Worm (Caenorhabditis elegans) whole organism, L4 larva: Measurements from ENCODE around the gene clec-5.
A peak's percentile ranks its signal among the peaks of the same experiment; 100 is the strongest.

ENCODE experiments used
- R02D3.7 ChIP-seq: fragments of 150-350 bp; sonication (generic microtip); optimal IDR thresholded peaks from 3 replicates; lab custom pipeline; 2014; ENCODE audit warnings: missing biosample characterization, missing genetic modification characterization
- T20F7.1 ChIP-seq: fragments of 200-800 bp; sonication (Bioruptor generic); optimal IDR thresholded peaks from 2 replicates; lab custom pipeline; 2018; ENCODE audit warnings: mild to moderate bottlenecking, missing genetic modification characterization, missing compliant biosample characterization
- Y5F2A.4 ChIP-seq: fragments of 200-800 bp; sonication (Bioruptor generic); optimal IDR thresholded peaks from 2 replicates; lab custom pipeline; 2018; ENCODE audit warnings: mild to moderate bottlenecking, missing genetic modification characterization, missing compliant biosample characterization
- ZK546.5 ChIP-seq, 2 experiments: sonication (generic microtip); optimal IDR thresholded peaks; 2 replicates each; lab custom pipeline; 2017; ENCODE audit warnings: missing biosample characterization in 2 of 2, missing genetic modification characterization in 2 of 2
- aha-1 ChIP-seq: fragments of 150-350 bp; peaks from one replicate; lab custom pipeline; 2014; ENCODE audit warnings: missing biosample characterization, missing genetic modification characterization
- aly-2 ChIP-seq: sonication (generic microtip); optimal IDR thresholded peaks from 2 replicates; lab custom pipeline; 2018; ENCODE audit warnings: missing biosample characterization, missing genetic modification characterization
- arid-1 ChIP-seq: fragments of 200-800 bp; sonication (Bioruptor generic); conservative IDR thresholded peaks from 2 replicates; pipeline ENCODE4 v1.3.6; 2022; ENCODE audit warnings: missing genetic modification reagents, missing genetic modification characterization, missing compliant biosample characterization
- ceh-20 ChIP-seq: fragments of 200-800 bp; sonication (Bioruptor generic); IDR thresholded peaks from 2 replicates; pipeline ENCODE4 v1.3.6; 2022; ENCODE audit warnings: missing genetic modification reagents, missing genetic modification characterization, missing compliant biosample characterization
- ceh-28 ChIP-seq: fragments of 150-350 bp; optimal IDR thresholded peaks from 2 replicates; lab custom pipeline; 2014; ENCODE audit warnings: missing biosample characterization, missing genetic modification reagents, missing genetic modification characterization
- daf-16 ChIP-seq, 3 experiments: sonication (generic microtip); optimal IDR thresholded peaks; 2 replicates each; lab custom pipeline; 2016 to 2017; ENCODE audit warnings: missing genetic modification characterization in 3 of 3, missing genetic modification reagents in 3 of 3, mild to moderate bottlenecking in 2 of 3, missing compliant biosample characterization in 2 of 3, missing biosample characterization in 1 of 3, moderate library complexity in 1 of 3
- dmd-6 ChIP-seq: fragments of 200-800 bp; sonication (Bioruptor generic); IDR thresholded peaks from 2 replicates; pipeline ENCODE4 v1.3.6; 2022; ENCODE audit warnings: missing genetic modification reagents, missing genetic modification characterization, missing compliant biosample characterization
- dmd-9 ChIP-seq: fragments of 200-800 bp; sonication (Bioruptor generic); IDR thresholded peaks from 2 replicates; pipeline ENCODE4 v1.3.6; 2022; ENCODE audit warnings: missing genetic modification reagents, missing genetic modification characterization, missing compliant biosample characterization
- duxl-1 ChIP-seq: sonication (generic microtip); optimal IDR thresholded peaks from 2 replicates; lab custom pipeline; 2016; ENCODE audit warnings: mild to moderate bottlenecking, missing genetic modification characterization, moderate library complexity, missing compliant biosample characterization; ENCODE audit not compliant: poor library complexity
- egl-27 ChIP-seq: sonication (generic microtip); optimal IDR thresholded peaks from 3 replicates; lab custom pipeline; 2017; ENCODE audit warnings: missing biosample characterization, missing genetic modification reagents, missing genetic modification characterization
- gei-8 ChIP-seq: fragments of 200-800 bp; sonication (Bioruptor generic); optimal IDR thresholded peaks from 2 replicates; lab custom pipeline; 2018; ENCODE audit warnings: mild to moderate bottlenecking, missing genetic modification characterization, missing compliant biosample characterization
- hif-1 ChIP-seq, 2 experiments: sonication (generic microtip); optimal IDR thresholded peaks; 2 replicates each; lab custom pipeline; 2016 to 2017; ENCODE audit warnings: missing compliant biosample characterization in 2 of 2, missing genetic modification characterization in 2 of 2, missing genetic modification reagents in 2 of 2, missing genotype in 2 of 2, mild to moderate bottlenecking in 1 of 2
- hlh-11 ChIP-seq: fragments of 200-800 bp; sonication (Bioruptor generic); optimal IDR thresholded peaks from 2 replicates; lab custom pipeline; 2018; ENCODE audit warnings: mild to moderate bottlenecking, missing genetic modification characterization, missing compliant biosample characterization
- hlh-30 ChIP-seq: sonication (generic microtip); optimal IDR thresholded peaks from 2 replicates; lab custom pipeline; 2017; ENCODE audit warnings: antibody characterized with exemption, mild to moderate bottlenecking, missing genetic modification characterization, missing compliant biosample characterization; ENCODE audit not compliant: insufficient read depth
- lin-38 ChIP-seq: fragments of 200-800 bp; sonication (Bioruptor generic); IDR thresholded peaks from 2 replicates; pipeline ENCODE4 v1.3.6; 2022; ENCODE audit warnings: missing genetic modification reagents, missing genetic modification characterization, missing compliant biosample characterization
- mep-1 ChIP-seq: fragments of 150-350 bp; sonication (generic microtip); optimal IDR thresholded peaks from 3 replicates; lab custom pipeline; 2014; ENCODE audit warnings: missing biosample characterization, missing genetic modification characterization
- mxl-2 ChIP-seq: fragments of 200-800 bp; sonication (Bioruptor generic); conservative IDR thresholded peaks from 2 replicates; pipeline ENCODE4 v1.3.6; 2022; ENCODE audit warnings: missing genetic modification reagents, missing genetic modification characterization, missing compliant biosample characterization
- nhr-48 ChIP-seq: sonication (generic microtip); optimal IDR thresholded peaks from 2 replicates; lab custom pipeline; 2016; ENCODE audit warnings: mild to moderate bottlenecking, missing genetic modification characterization, missing compliant biosample characterization
- nhr-6 ChIP-seq: fragments of 150-350 bp; optimal IDR thresholded peaks from 2 replicates; lab custom pipeline; 2014; ENCODE audit warnings: missing biosample characterization, missing genetic modification characterization
- php-3 ChIP-seq: fragments of 200-800 bp; sonication (Bioruptor generic); IDR thresholded peaks from 2 replicates; pipeline ENCODE4 v1.3.6; 2022; ENCODE audit warnings: missing genetic modification reagents, missing genetic modification characterization, missing compliant biosample characterization
- rbr-2 ChIP-seq: sonication (generic microtip); optimal IDR thresholded peaks from 2 replicates; lab custom pipeline; 2016; ENCODE audit warnings: missing genotype, missing genetic modification characterization, missing compliant biosample characterization
- saeg-2 ChIP-seq: fragments of 200-800 bp; sonication (Bioruptor generic); IDR thresholded peaks from 2 replicates; pipeline ENCODE4 v1.3.6; 2022; ENCODE audit warnings: missing genetic modification reagents, missing genetic modification characterization, missing compliant biosample characterization
- skn-1 ChIP-seq: fragments of 150-350 bp; optimal IDR thresholded peaks from 2 replicates; lab custom pipeline; 2014; ENCODE audit warnings: missing biosample characterization, missing genetic modification characterization
- spr-3 ChIP-seq: fragments of 200-800 bp; sonication (Bioruptor generic); optimal IDR thresholded peaks from 2 replicates; lab custom pipeline; 2018; ENCODE audit warnings: mild to moderate bottlenecking, missing genetic modification characterization, missing compliant biosample characterization
- unc-62 ChIP-seq, 3 experiments: fragments of 150-350 bp in 1 of 3; sonication (generic microtip); optimal IDR thresholded peaks in 2 of 3; peaks in 1 of 3; 1 replicate in 1 of 3; 2 replicates in 2 of 3; lab custom pipeline; 2014 to 2017; ENCODE audit warnings: missing biosample characterization in 3 of 3, missing genetic modification characterization in 3 of 3, missing genetic modification reagents in 3 of 3, missing genotype in 1 of 3
- zag-1 ChIP-seq: fragments of 150-350 bp; optimal IDR thresholded peaks from 2 replicates; lab custom pipeline; 2014; ENCODE audit warnings: missing biosample characterization, missing genetic modification characterization
- zip-11 ChIP-seq: fragments of 200-800 bp; sonication (Bioruptor generic); IDR thresholded peaks from 2 replicates; pipeline ENCODE4 v1.3.6; 2022; ENCODE audit warnings: missing genetic modification characterization, missing compliant biosample characterization
- zip-2 ChIP-seq: fragments of 150-350 bp; optimal IDR thresholded peaks from 2 replicates; lab custom pipeline; 2014; ENCODE audit warnings: missing biosample characterization, missing genetic modification characterization
- ztf-7 ChIP-seq: fragments of 150-350 bp; optimal IDR thresholded peaks from 2 replicates; lab custom pipeline; 2014; ENCODE audit warnings: missing biosample characterization, missing genetic modification characterization

clec-5 gene

DNA sequence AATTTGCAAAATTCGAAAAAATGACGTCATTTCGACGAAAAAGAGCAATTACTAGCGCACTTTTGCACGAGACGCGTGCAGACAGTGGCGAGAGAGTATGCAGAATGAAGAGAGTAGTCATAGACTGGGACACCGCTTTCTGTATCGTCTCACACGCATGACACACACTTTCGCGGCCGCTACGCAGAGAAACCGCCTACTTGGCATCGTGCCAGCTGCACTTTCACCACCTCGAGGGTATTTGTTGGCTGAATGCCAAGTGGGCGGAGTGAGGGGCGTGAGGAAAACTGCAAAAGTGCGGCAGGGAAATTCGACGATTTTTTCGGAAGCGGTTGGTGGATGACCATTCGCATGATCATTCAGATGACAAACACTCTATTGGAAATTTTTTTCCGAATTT, 16.3 kb upstream of the clec-5 start (continued):
- TF ChIP-seq ZK546.5 (tag; optimal IDR thresholded peaks at IDR 0.05; lab: Kevin White, UChicago) (peak in 1 of 2 experiments; percentile 59), mep-1 (tag; lab: Kevin White, UChicago) (peak; percentile 99), dmd-6 (peak; percentile 100), daf-16 (GFP tag; optimal IDR thresholded peaks at IDR 0.05; lab: Kevin White, UChicago) (peak; percentile 78 to 97), daf-16 (tag; optimal IDR thresholded peaks at IDR 0.05; lab: Kevin White, UChicago) (peak; percentile 65), egl-27 (tag; lab: Kevin White, UChicago) (peak; percentile 62), gei-8 (GFP tag; lab: Kevin White, UChicago) (peak; percentile 99), dmd-9 (GFP tag; lab: Robert Waterston, UW) (peak; percentile 96), nhr-6 (tag; lab: Kevin White, UChicago) (peak; percentile 97), mxl-2 (peak; percentile 88)

DNA sequence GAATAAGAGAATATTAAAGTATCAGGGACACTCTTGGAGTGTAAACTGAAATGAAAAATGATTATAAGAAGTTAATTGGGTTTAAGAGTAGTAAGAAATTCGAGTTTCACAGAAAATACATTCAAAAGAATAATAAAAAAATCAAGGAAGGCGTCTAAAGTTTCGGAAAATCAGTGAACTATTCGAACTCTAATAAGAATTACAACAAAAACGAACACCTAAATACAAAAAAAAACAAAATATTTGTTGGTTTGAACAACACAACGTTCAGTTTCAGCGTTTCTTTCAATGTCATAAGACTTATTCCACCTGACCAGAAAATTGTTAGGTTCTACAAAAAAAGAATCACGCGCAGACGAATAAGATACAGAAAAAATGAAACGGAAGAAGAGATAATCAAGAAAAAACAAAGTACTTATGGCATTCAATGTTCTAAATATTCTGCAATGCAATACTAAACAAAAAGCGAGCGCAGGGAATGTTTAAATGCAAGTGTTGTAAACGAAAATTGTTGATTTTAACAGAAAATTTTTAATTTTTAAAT, 15.7 kb upstream of the clec-5 start, which contains the start of gene nhl-2:
Gene nhl-2 (minus strand): TSS at position 51 of the 544 bp plus-strand sequence.
- TF ChIP-seq hlh-30 (tag; lab: Kevin White, UChicago), result peak; percentile 76
- TF ChIP-seq T20F7.1 (GFP tag; lab: Kevin White, UChicago), result no peak
- TF ChIP-seq aha-1 (tag; lab: Kevin White, UChicago), result peak; percentile 50
- peak; percentile 5; the same call in 1 of the 2 replicates for TF ChIP-seq dmd-6

DNA sequence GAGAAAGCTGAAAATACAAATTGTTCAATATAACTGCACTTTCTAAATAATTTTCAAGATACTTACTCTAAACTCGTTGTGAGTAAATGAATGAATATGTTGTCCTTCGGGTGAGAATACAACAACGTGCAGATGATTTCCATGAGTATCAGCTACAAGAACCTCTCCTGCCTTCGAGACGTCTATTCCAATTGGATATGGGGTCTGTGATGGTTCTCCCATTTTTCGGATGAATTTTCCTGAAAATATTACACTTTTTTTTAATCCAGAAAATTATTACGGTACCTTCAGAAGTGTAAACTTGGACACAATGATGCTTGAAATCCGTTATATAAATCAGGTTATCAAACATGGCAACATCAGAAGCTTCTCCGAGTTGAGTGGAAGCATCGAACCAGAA, 11.9 kb upstream of the clec-5 start:
- TF ChIP-seq ceh-20, result no peak
- TF ChIP-seq duxl-1 (tag; lab: Kevin White, UChicago), result no peak
- TF ChIP-seq unc-62 (GFP tag; optimal IDR thresholded peaks at IDR 0.05 in 1 of 2; lab: Kevin White, UChicago), result peak in 1 of 2 experiments; percentile 91
- no peak for TF ChIP-seq unc-62 (tag; optimal IDR thresholded peaks at IDR 0.05; lab: Kevin White, UChicago)
- TF ChIP-seq rbr-2, result no peak
- no peak for TF ChIP-seq hif-1 (tag; optimal IDR thresholded peaks at IDR 0.05; lab: Kevin White, UChicago)
- TF ChIP-seq hlh-11 (tag; lab: Kevin White, UChicago), result no peak
- no peak for TF ChIP-seq skn-1 (tag; lab: Kevin White, UChicago)
- TF ChIP-seq lin-38 (GFP tag; lab: Robert Waterston, UW), result no peak

DNA sequence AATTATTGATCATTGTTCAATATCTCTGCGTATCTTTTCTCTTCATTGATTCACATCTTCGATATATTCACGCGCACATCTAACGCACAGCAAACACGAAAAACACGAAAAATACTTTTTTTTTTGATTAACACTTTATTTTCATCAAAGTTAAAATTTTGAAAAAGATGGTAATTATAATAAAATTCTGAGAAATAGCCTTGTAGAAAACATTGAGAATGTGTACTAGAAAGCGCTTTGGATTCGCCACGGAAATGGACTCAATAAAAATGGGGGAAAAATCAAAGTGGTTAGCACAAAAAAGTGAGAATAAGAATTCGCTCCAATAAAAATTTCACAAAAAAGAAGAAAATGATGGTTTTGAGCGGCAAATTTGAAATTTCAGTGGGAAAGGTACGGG, 10.1 kb upstream of the clec-5 start, which contains the start of gene F26F4.6:
Gene F26F4.6 (minus strand): TSS at position 101 of the 400 bp plus-strand sequence.
- TF ChIP-seq ceh-28 (tag; lab: Kevin White, UChicago) (no peak), nhr-48 (tag; lab: Kevin White, UChicago) (no peak), saeg-2 (no peak), aly-2 (no peak), zip-2 (tag; lab: Kevin White, UChicago) (no peak), egl-27 (tag; lab: Kevin White, UChicago) (no peak), daf-16 (GFP tag; optimal IDR thresholded peaks at IDR 0.05; lab: Kevin White, UChicago) (no peak), daf-16 (tag; optimal IDR thresholded peaks at IDR 0.05; lab: Kevin White, UChicago) (no peak), dmd-6 (no peak), Y5F2A.4 (GFP tag; lab: Kevin White, UChicago) (no peak), unc-62 (GFP tag; optimal IDR thresholded peaks at IDR 0.05 in 1 of 2; lab: Kevin White, UChicago) (no peak), unc-62 (tag; optimal IDR thresholded peaks at IDR 0.05; lab: Kevin White, UChicago) (no peak), arid-1 (GFP tag; lab: Robert Waterston, UW) (no peak), aha-1 (tag; lab: Kevin White, UChicago) (no peak), php-3 (GFP tag; lab: Robert Waterston, UW) (no peak), ztf-7 (tag; lab: Kevin White, UChicago) (no peak), spr-3 (GFP tag; lab: Kevin White, UChicago) (no peak), dmd-9 (GFP tag; lab: Robert Waterston, UW) (no peak), R02D3.7 (tag; lab: Kevin White, UChicago) (no peak), zag-1 (tag; lab: Kevin White, UChicago) (no peak), zip-11 (GFP tag; lab: Robert Waterston, UW) (no peak)
